Fruit fly (Drosophila melanogaster) whole organism, embryonic: Measurements from ENCODE around the gene CG32170.
A peak's percentile ranks its signal among the peaks of the same experiment; 100 is the strongest.

ENCODE experiments used
- ATbp ChIP-seq: fragments of 200-800 bp; sonication (Bioruptor generic); optimal IDR thresholded peaks from 2 replicates; lab custom pipeline; 2017; ENCODE audit warnings: missing biosample characterization, mild to moderate bottlenecking, missing genetic modification characterization, missing genetic modification reagents
- Atf3 ChIP-seq: fragments of 200-800 bp; sonication (Bioruptor generic); optimal IDR thresholded peaks from 3 replicates; lab custom pipeline; 2016; ENCODE audit warnings: missing biosample characterization, missing genetic modification characterization
- Atf6 ChIP-seq: fragments of 200-800 bp; sonication (Bioruptor generic); IDR thresholded peaks from 2 replicates; pipeline ENCODE4 v1.3.6; 2022; ENCODE audit warnings: missing biosample characterization, missing genetic modification characterization
- B-H1 ChIP-seq: fragments of 200-800 bp; sonication (Bioruptor generic); IDR thresholded peaks from 3 replicates; pipeline ENCODE4 v1.3.6; 2022; ENCODE audit warnings: missing biosample characterization, missing genetic modification characterization
- Bgb ChIP-seq: fragments of 200-800 bp; sonication (Bioruptor generic); IDR thresholded peaks from 2 replicates; pipeline ENCODE4 v1.3.6; 2022; ENCODE audit warnings: missing biosample characterization, missing genetic modification characterization; ENCODE audit not compliant: partially characterized antibody
- CG10274 ChIP-seq: fragments of 200-800 bp; sonication (Bioruptor generic); optimal IDR thresholded peaks from 3 replicates; lab custom pipeline; 2017; ENCODE audit warnings: missing biosample characterization, mild to moderate bottlenecking, missing genetic modification characterization
- CG10543 ChIP-seq: fragments of 200-800 bp; sonication (Bioruptor generic); optimal IDR thresholded peaks from 3 replicates; lab custom pipeline; 2017; ENCODE audit warnings: missing biosample characterization, mild to moderate bottlenecking, missing genetic modification characterization, moderate library complexity
- CG11456 ChIP-seq: fragments of 200-800 bp; sonication (Bioruptor generic); IDR thresholded peaks from 3 replicates; pipeline ENCODE4 v1.3.6; 2022; ENCODE audit warnings: missing biosample characterization, missing genetic modification characterization
- CG12104 ChIP-seq: fragments of 200-800 bp; sonication (Bioruptor generic); optimal IDR thresholded peaks from 3 replicates; lab custom pipeline; 2016; ENCODE audit warnings: missing biosample characterization, missing genetic modification characterization
- CG15479 ChIP-seq: fragments of 200-800 bp; sonication (Bioruptor generic); optimal IDR thresholded peaks from 3 replicates; lab custom pipeline; 2019; ENCODE audit warnings: missing biosample characterization, mild to moderate bottlenecking, missing genetic modification characterization, moderate library complexity
- CG15514 ChIP-seq: fragments of 200-800 bp; sonication (Bioruptor generic); optimal IDR thresholded peaks from 3 replicates; lab custom pipeline; 2017; ENCODE audit warnings: missing biosample characterization, missing genetic modification characterization, mild to moderate bottlenecking, moderate library complexity, missing genetic modification reagents
- CG1832 ChIP-seq: fragments of 200-800 bp; sonication (Bioruptor generic); optimal IDR thresholded peaks from 2 replicates; lab custom pipeline; 2017; ENCODE audit warnings: missing biosample characterization, mild to moderate bottlenecking, missing genetic modification characterization, inconsistent platforms
- CG30403 ChIP-seq: fragments of 200-800 bp; sonication (Bioruptor generic); optimal IDR thresholded peaks from 3 replicates; lab custom pipeline; 2016; ENCODE audit warnings: missing biosample characterization, missing genetic modification characterization
- CG3726 ChIP-seq: fragments of 200-800 bp; sonication (Bioruptor generic); IDR thresholded peaks from 3 replicates; pipeline ENCODE4, ENCODE4 v1.3.6; 2022; ENCODE audit warnings: missing biosample characterization, missing genetic modification characterization
- CG4617 ChIP-seq: fragments of 200-800 bp; sonication (Bioruptor generic); optimal IDR thresholded peaks from 3 replicates; lab custom pipeline; 2016; ENCODE audit warnings: missing biosample characterization, missing genetic modification characterization, borderline replicate concordance
- CG4854 ChIP-seq: fragments of 200-800 bp; sonication (Bioruptor generic); optimal IDR thresholded peaks from 2 replicates; lab custom pipeline; 2016; ENCODE audit warnings: missing biosample characterization, missing genetic modification characterization, inconsistent platforms
- CG8765 ChIP-seq: fragments of 200-800 bp; sonication (Bioruptor generic); IDR thresholded peaks from 2 replicates; pipeline ENCODE4 v1.3.6; 2022; ENCODE audit warnings: missing biosample characterization, missing genetic modification characterization
- CG8924 ChIP-seq: fragments of 200-800 bp; optimal IDR thresholded peaks from 3 replicates; lab custom pipeline; 2019; ENCODE audit warnings: missing biosample characterization, mild to moderate bottlenecking, missing genetic modification characterization, moderate library complexity
- CG9727 ChIP-seq: fragments of 200-800 bp; sonication (Bioruptor generic); optimal IDR thresholded peaks from 3 replicates; lab custom pipeline; 2017; ENCODE audit warnings: missing biosample characterization, mild to moderate bottlenecking, missing genetic modification characterization
- Doc2 ChIP-seq: fragments of 200-800 bp; sonication (Bioruptor generic); IDR thresholded peaks from 2 replicates; pipeline ENCODE4 v1.3.6; 2022; ENCODE audit warnings: missing biosample characterization, missing genetic modification characterization
- Drgx ChIP-seq: fragments of 200-800 bp; sonication (Bioruptor generic); IDR thresholded peaks from 2 replicates; pipeline ENCODE4 v1.3.6; 2022; ENCODE audit warnings: missing biosample characterization, missing genetic modification characterization
- HmgD ChIP-seq: fragments of 200-800 bp; sonication (Bioruptor generic); optimal IDR thresholded peaks from 3 replicates; lab custom pipeline; 2016; ENCODE audit warnings: missing biosample characterization, missing genetic modification characterization
- Neu2 ChIP-seq: fragments of 200-800 bp; sonication (Bioruptor generic); optimal IDR thresholded peaks from 3 replicates; lab custom pipeline; 2016; ENCODE audit warnings: missing biosample characterization, missing genetic modification characterization, borderline replicate concordance
- Nf-YA ChIP-seq: fragments of 200-800 bp; sonication (Bioruptor generic); IDR thresholded peaks from 2 replicates; pipeline ENCODE4 v1.3.6; 2022; ENCODE audit warnings: missing biosample characterization, missing genetic modification characterization
- Nf-YB ChIP-seq: fragments of 200-800 bp; sonication (Bioruptor generic); optimal IDR thresholded peaks from 3 replicates; lab custom pipeline; 2019; ENCODE audit warnings: missing biosample characterization, mild to moderate bottlenecking, missing genetic modification characterization, moderate library complexity
- NfI ChIP-seq: fragments of 200-800 bp; sonication (Bioruptor generic); optimal IDR thresholded peaks from 3 replicates; lab custom pipeline; 2018; ENCODE audit warnings: missing biosample characterization, mild to moderate bottlenecking, missing genetic modification characterization, moderate library complexity
- Oli ChIP-seq: fragments of 200-800 bp; sonication (Bioruptor generic); optimal IDR thresholded peaks from 2 replicates; lab custom pipeline; 2018; ENCODE audit warnings: missing biosample characterization, mild to moderate bottlenecking, missing genetic modification characterization, moderate library complexity
- YL-1 ChIP-seq: fragments of 200-800 bp; sonication (Bioruptor generic); optimal IDR thresholded peaks from 3 replicates; lab custom pipeline; 2017; ENCODE audit warnings: missing biosample characterization, mild to moderate bottlenecking, missing genetic modification characterization
- az2 ChIP-seq: fragments of 200-800 bp; sonication (Bioruptor generic); optimal IDR thresholded peaks from 3 replicates; lab custom pipeline; 2016; ENCODE audit warnings: missing biosample characterization, missing genetic modification characterization
- cg ChIP-seq: fragments of 200-800 bp; sonication (Bioruptor generic); optimal IDR thresholded peaks from 3 replicates; lab custom pipeline; 2019; ENCODE audit warnings: missing biosample characterization, mild to moderate bottlenecking, missing genetic modification characterization, moderate library complexity
- chinmo ChIP-seq: fragments of 200-800 bp; sonication (Bioruptor generic); IDR thresholded peaks from 4 replicates; pipeline ENCODE4 v1.3.6; 2022; ENCODE audit warnings: missing biosample characterization, missing genetic modification characterization; ENCODE audit not compliant: partially characterized antibody
- chn ChIP-seq: fragments of 200-800 bp; sonication (Bioruptor generic); optimal IDR thresholded peaks from 2 replicates; lab custom pipeline; 2016; ENCODE audit warnings: missing biosample characterization, missing genetic modification characterization
- ci ChIP-seq: fragments of 200-800 bp; sonication (Bioruptor generic); IDR thresholded peaks from 3 replicates; pipeline ENCODE4 v1.3.6; 2022; ENCODE audit warnings: missing biosample characterization, missing genetic modification characterization
- da ChIP-seq: fragments of 200-800 bp; sonication (Bioruptor generic); optimal IDR thresholded peaks from 2 replicates; lab custom pipeline; 2016; ENCODE audit warnings: missing biosample characterization, missing genetic modification characterization
- dati ChIP-seq: fragments of 200-800 bp; sonication (Bioruptor generic); IDR thresholded peaks from 2 replicates; pipeline ENCODE4 v1.3.6; 2022; ENCODE audit warnings: missing biosample characterization, missing genetic modification characterization
- fd64A ChIP-seq: fragments of 200-800 bp; sonication (Bioruptor generic); optimal IDR thresholded peaks from 3 replicates; lab custom pipeline; 2018; ENCODE audit warnings: missing biosample characterization, mild to moderate bottlenecking, missing genetic modification characterization
- gcm ChIP-seq: fragments of 200-800 bp; sonication (Bioruptor generic); optimal IDR thresholded peaks from 2 replicates; lab custom pipeline; 2019; ENCODE audit warnings: missing biosample characterization, mild to moderate bottlenecking, missing genetic modification characterization, moderate library complexity
- hbn ChIP-seq: fragments of 200-800 bp; sonication (Bioruptor generic); IDR thresholded peaks from 2 replicates; pipeline ENCODE4 v1.3.6; 2022; ENCODE audit warnings: missing biosample characterization, missing genetic modification characterization; ENCODE audit not compliant: partially characterized antibody
- jing ChIP-seq: fragments of 200-800 bp; sonication (Bioruptor generic); optimal IDR thresholded peaks from 2 replicates; lab custom pipeline; 2018; ENCODE audit warnings: missing biosample characterization, mild to moderate bottlenecking, missing genetic modification characterization
- nerfin-1 ChIP-seq: fragments of 200-800 bp; sonication (Bioruptor generic); optimal IDR thresholded peaks from 3 replicates; lab custom pipeline; 2019; ENCODE audit warnings: missing biosample characterization, mild to moderate bottlenecking, missing genetic modification characterization, moderate library complexity
- rib ChIP-seq: fragments of 200-800 bp; sonication (Bioruptor generic); IDR thresholded peaks from 2 replicates; pipeline ENCODE4 v1.3.6; 2022; ENCODE audit warnings: missing biosample characterization, missing genetic modification characterization
- sens ChIP-seq: fragments of 200-800 bp; sonication (Bioruptor generic); peaks from one replicate; lab custom pipeline; 2016; ENCODE audit warnings: missing biosample characterization, missing genetic modification characterization
- sima ChIP-seq: fragments of 200-800 bp; sonication (Bioruptor generic); optimal IDR thresholded peaks from 2 replicates; lab custom pipeline; 2016; ENCODE audit warnings: missing biosample characterization, missing genetic modification characterization
- slp2 ChIP-seq: fragments of 200-800 bp; sonication (Bioruptor generic); optimal IDR thresholded peaks from 2 replicates; lab custom pipeline; 2016; ENCODE audit warnings: missing biosample characterization, missing genetic modification characterization
- ttk ChIP-seq: fragments of 200-800 bp; sonication (Bioruptor generic); IDR thresholded peaks from 2 replicates; pipeline ENCODE4 v2.1.2; 2022; ENCODE audit warnings: missing biosample characterization, missing genetic modification characterization
- twi ChIP-seq: fragments of 200-800 bp; optimal IDR thresholded peaks from 2 replicates; lab custom pipeline; 2019; ENCODE audit warnings: missing biosample characterization, mild to moderate bottlenecking, missing genetic modification characterization, moderate library complexity
- vvl ChIP-seq: fragments of 200-800 bp; sonication (Bioruptor generic); IDR thresholded peaks from 2 replicates; pipeline ENCODE4 v1.3.6; 2022; ENCODE audit warnings: missing biosample characterization, missing genetic modification characterization
- wdn ChIP-seq: fragments of 200-800 bp; sonication (Bioruptor generic); IDR thresholded peaks from 2 replicates; pipeline ENCODE4 v1.3.6; 2022; ENCODE audit warnings: missing biosample characterization, missing genetic modification characterization
- wor ChIP-seq: fragments of 200-800 bp; sonication (Bioruptor generic); IDR thresholded peaks from 2 replicates; pipeline ENCODE4 v1.3.6; 2022; ENCODE audit warnings: missing biosample characterization, missing genetic modification characterization

The CG32170 gene

DNA sequence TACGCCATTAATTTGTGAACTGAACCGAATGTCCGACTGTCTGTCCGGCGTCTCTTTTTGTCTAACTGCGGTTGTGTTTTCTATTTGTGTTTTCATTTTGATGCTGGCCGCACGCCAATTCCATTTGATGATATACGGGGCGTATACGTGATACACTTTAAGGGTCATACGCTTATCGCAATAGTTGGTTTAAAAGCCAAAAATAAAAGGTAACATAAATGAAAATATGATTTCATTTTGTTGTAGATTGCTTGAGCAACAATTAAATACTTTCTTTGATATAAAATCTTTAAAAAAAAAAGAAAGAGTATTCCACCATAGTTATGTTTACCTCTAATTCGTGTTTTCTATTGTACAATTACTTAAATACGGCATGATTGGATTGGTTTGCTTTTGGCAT is 7.9 kb downstream of the CG32170 start (continued):
- TF ChIP-seq CG8924 (tag; lab: Kevin White, UChicago): no peak
- TF ChIP-seq nerfin-1: no peak
- no peak for TF ChIP-seq jing
- no peak for TF ChIP-seq CG15479 (GFP tag; lab: Kevin White, UChicago)
- no peak for TF ChIP-seq Atf3 (GFP tag; lab: Kevin White, UChicago)
- TF ChIP-seq da (GFP tag; lab: Kevin White, UChicago): no peak
- no peak for TF ChIP-seq CG9727 (GFP tag; lab: Kevin White, UChicago)

DNA sequence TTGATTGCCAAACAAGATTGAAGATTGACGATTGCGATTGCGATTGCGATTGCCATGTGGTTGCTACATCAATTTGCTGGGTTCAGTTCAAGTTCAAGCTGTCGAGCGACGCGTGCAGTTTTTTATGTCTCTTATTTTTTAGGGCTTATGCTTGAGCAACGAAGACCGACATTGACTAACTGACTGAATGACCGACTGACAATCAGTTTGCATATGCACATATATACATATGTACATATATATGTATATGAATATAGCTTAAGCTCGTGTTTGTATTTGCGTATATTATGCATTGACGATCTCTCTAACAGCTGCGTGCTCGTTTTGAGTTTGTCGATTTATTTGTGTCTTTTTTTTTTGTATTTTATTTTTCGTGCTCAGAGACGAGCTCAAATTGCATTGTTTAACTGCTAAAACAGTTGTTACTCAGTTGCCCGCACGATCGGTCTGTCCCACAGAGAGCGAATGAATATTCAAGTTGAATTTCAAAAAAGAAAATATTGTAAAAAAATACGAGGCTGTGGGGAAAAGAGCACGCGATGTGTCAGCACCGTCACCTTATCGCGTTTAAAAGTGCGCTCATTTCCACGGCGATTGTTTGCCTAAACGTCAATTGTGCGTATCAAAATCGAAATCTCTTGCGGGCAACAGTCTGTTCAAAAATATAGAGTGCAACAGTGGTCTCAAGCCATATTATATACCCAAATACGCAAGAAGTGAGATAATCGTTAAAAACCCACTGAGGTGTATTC is 9.2 kb downstream of the CG32170 start:
- TF ChIP-seq CG15514 (no peak), B-H1 (GFP tag; lab: Robert Waterston, UW) (no peak), Oli (tag; lab: Kevin White, UChicago) (peak; percentile 14), ci (GFP tag; lab: Robert Waterston, UW) (0 out of 3 replicates have a peak, but pooled peaks have one; percentile 33), CG10274 (GFP tag; lab: Kevin White, UChicago) (no peak), dati (GFP tag; lab: Robert Waterston, UW) (no peak), ATbp (no peak), chinmo (GFP tag; lab: Robert Waterston, UW) (0 out of 4 replicates have a peak, but pooled peaks have one; percentile 23), CG4617 (GFP tag; lab: Kevin White, UChicago) (no peak), CG30403 (GFP tag; lab: Kevin White, UChicago) (no peak), YL-1 (GFP tag; lab: Kevin White, UChicago) (no peak), wdn (GFP tag; lab: Robert Waterston, UW) (no peak), gcm (GFP tag; lab: Kevin White, UChicago) (no peak), CG11456 (GFP tag; lab: Robert Waterston, UW) (no peak), cg (GFP tag; lab: Kevin White, UChicago) (no peak), CG12104 (GFP tag; lab: Kevin White, UChicago) (no peak), Nf-YA (GFP tag; lab: Robert Waterston, UW) (no peak), wor (GFP tag; lab: Robert Waterston, UW) (no peak), Doc2 (GFP tag; lab: Robert Waterston, UW) (no peak), CG4854 (GFP tag; lab: Kevin White, UChicago) (no peak), ttk (0 out of 2 replicates have a peak, but pooled peaks have one; percentile 15), Bgb (0 out of 2 replicates have a peak, but pooled peaks have one; percentile 10), sens (GFP tag; lab: Kevin White, UChicago) (peak; percentile 54), az2 (GFP tag; lab: Kevin White, UChicago) (no peak), rib (GFP tag; lab: Robert Waterston, UW) (no peak), Drgx (GFP tag; lab: Robert Waterston, UW) (0 out of 2 replicates have a peak, but pooled peaks have one; percentile 17), Atf6 (GFP tag; lab: Robert Waterston, UW) (no peak), CG1832 (GFP tag; lab: Kevin White, UChicago) (no peak), vvl (GFP tag; lab: Robert Waterston, UW) (no peak), twi (tag; lab: Kevin White, UChicago) (no peak), sima (GFP tag; lab: Kevin White, UChicago) (no peak), CG8765 (GFP tag; lab: Robert Waterston, UW) (no peak), CG10543 (GFP tag; lab: Kevin White, UChicago) (no peak), fd64A (GFP tag; lab: Kevin White, UChicago) (no peak), NfI (no peak), CG3726 (GFP tag; lab: Robert Waterston, UW) (no peak), hbn (no peak), Nf-YB (no peak), HmgD (no peak), slp2 (GFP tag; lab: Kevin White, UChicago) (no peak), Neu2 (no peak), chn (GFP tag; lab: Kevin White, UChicago) (no peak)
